Worm (Caenorhabditis elegans) whole organism, young adult: ENCODE data around the gene D1005.5.

Experiments used
- B0019.2 ChIP-seq: fragments of 200-800 bp; sonication (Bioruptor generic); conservative IDR thresholded peaks from 2 replicates; pipeline ENCODE4 v1.3.6; 2022; ENCODE audit warnings: missing genetic modification reagents, missing genetic modification characterization, missing compliant biosample characterization
- C17E4.6 ChIP-seq: fragments of 200-800 bp; sonication (Bioruptor generic); IDR thresholded peaks from 2 replicates; pipeline ENCODE4 v1.3.6; 2022; ENCODE audit warnings: missing genetic modification reagents, missing genetic modification characterization, missing compliant biosample characterization
- F10E7.11 ChIP-seq: sonication (generic microtip); optimal IDR thresholded peaks from 2 replicates; lab custom pipeline; 2017; ENCODE audit warnings: mild to moderate bottlenecking, missing genetic modification characterization, moderate library complexity, missing compliant biosample characterization
- F39B2.1 ChIP-seq: fragments of 200-800 bp; sonication (Bioruptor generic); IDR thresholded peaks from 2 replicates; pipeline ENCODE4 v1.3.6; 2022; ENCODE audit warnings: missing genetic modification reagents, missing genetic modification characterization, missing compliant biosample characterization
- F52B5.7 ChIP-seq: sonication (generic microtip); optimal IDR thresholded peaks from 2 replicates; lab custom pipeline; 2016; ENCODE audit warnings: mild to moderate bottlenecking, missing genetic modification characterization, missing compliant biosample characterization
- F57A8.1 ChIP-seq: fragments of 200-800 bp; sonication (Bioruptor generic); optimal IDR thresholded peaks from 2 replicates; lab custom pipeline; 2018; ENCODE audit warnings: mild to moderate bottlenecking, missing genetic modification characterization, moderate library complexity, missing compliant biosample characterization
- K12H6.12 ChIP-seq: fragments of 200-800 bp; sonication (Bioruptor generic); optimal IDR thresholded peaks from 2 replicates; lab custom pipeline; 2018; ENCODE audit warnings: mild to moderate bottlenecking, missing genetic modification characterization, missing compliant biosample characterization
- T07F8.4 ChIP-seq: sonication (generic microtip); optimal IDR thresholded peaks from 2 replicates; lab custom pipeline; 2016; ENCODE audit warnings: mild to moderate bottlenecking, missing genetic modification characterization, moderate library complexity, missing compliant biosample characterization
- athp-1 ChIP-seq: sonication (generic microtip); optimal IDR thresholded peaks from 2 replicates; lab custom pipeline; 2017; ENCODE audit warnings: mild to moderate bottlenecking, missing genetic modification characterization, missing compliant biosample characterization
- bed-1 ChIP-seq: fragments of 200-800 bp; sonication (Bioruptor generic); IDR thresholded peaks from 2 replicates; pipeline ENCODE4 v1.3.6; 2022; ENCODE audit warnings: missing genetic modification reagents, missing genetic modification characterization, missing compliant biosample characterization
- ccch-3 ChIP-seq: fragments of 200-800 bp; sonication (Bioruptor generic); optimal IDR thresholded peaks from 2 replicates; lab custom pipeline; 2018; ENCODE audit warnings: mild to moderate bottlenecking, missing genetic modification characterization, missing compliant biosample characterization
- cebp-1 ChIP-seq, 2 experiments: fragments of 200-800 bp in 1 of 2; sonication (Bioruptor generic) in 1 of 2; sonication (generic microtip) in 1 of 2; IDR thresholded peaks in 1 of 2; optimal IDR thresholded peaks in 1 of 2; 2 replicates each; pipeline versions ENCODE4 v1.3.6 to Lab custom; 2017 to 2022; ENCODE audit warnings: missing compliant biosample characterization in 2 of 2, missing genetic modification characterization in 2 of 2, mild to moderate bottlenecking in 1 of 2, missing genetic modification reagents in 1 of 2, moderate library complexity in 1 of 2
- cebp-2 ChIP-seq: fragments of 200-800 bp; sonication (Bioruptor generic); IDR thresholded peaks from 2 replicates; pipeline ENCODE4 v1.3.6; 2022; ENCODE audit warnings: missing genetic modification characterization, missing compliant biosample characterization
- ceh-58 ChIP-seq: fragments of 200-800 bp; sonication (Bioruptor generic); IDR thresholded peaks from 2 replicates; pipeline ENCODE4 v1.3.6; 2022; ENCODE audit warnings: missing genetic modification characterization, missing compliant biosample characterization
- efl-1 ChIP-seq: fragments of 150-350 bp; optimal IDR thresholded peaks from 2 replicates; lab custom pipeline; 2014; ENCODE audit warnings: missing biosample characterization, missing genetic modification reagents, missing genetic modification characterization
- egl-44 ChIP-seq: fragments of 200-800 bp; sonication (Bioruptor generic); IDR thresholded peaks from 2 replicates; pipeline ENCODE4 v1.3.6; 2022; ENCODE audit warnings: missing genetic modification reagents, missing genetic modification characterization, missing compliant biosample characterization
- egrh-3 ChIP-seq: fragments of 200-800 bp; sonication (Bioruptor generic); IDR thresholded peaks from 2 replicates; pipeline ENCODE4 v1.3.6; 2022; ENCODE audit warnings: missing genetic modification reagents, missing genetic modification characterization, missing compliant biosample characterization
- him-1 ChIP-seq: sonication (generic microtip); optimal IDR thresholded peaks from 2 replicates; lab custom pipeline; 2016; ENCODE audit warnings: missing genotype, missing genetic modification reagents, missing genetic modification characterization, missing compliant biosample characterization
- hmg-1.2 ChIP-seq: fragments of 200-800 bp; sonication (Bioruptor generic); IDR thresholded peaks from 2 replicates; pipeline ENCODE4 v1.3.6; 2022; ENCODE audit warnings: missing genetic modification reagents, missing genetic modification characterization, missing compliant biosample characterization
- lag-1 ChIP-seq: fragments of 200-800 bp; sonication (Bioruptor generic); IDR thresholded peaks from 2 replicates; pipeline ENCODE4 v1.3.6; 2022; ENCODE audit warnings: missing genetic modification reagents, missing genetic modification characterization, missing compliant biosample characterization
- let-607 ChIP-seq, 2 experiments: fragments of 200-800 bp in 1 of 2; sonication (Bioruptor generic) in 1 of 2; sonication (generic microtip) in 1 of 2; optimal IDR thresholded peaks; 2 replicates each; lab custom pipeline; 2016 to 2018; ENCODE audit warnings: mild to moderate bottlenecking in 2 of 2, missing compliant biosample characterization in 2 of 2, missing genetic modification characterization in 2 of 2, moderate library complexity in 2 of 2, missing genotype in 1 of 2
- lin-26 ChIP-seq: fragments of 200-800 bp; sonication (Bioruptor generic); IDR thresholded peaks from 2 replicates; pipeline ENCODE4 v1.3.6; 2022; ENCODE audit warnings: missing genetic modification reagents, missing genetic modification characterization, missing compliant biosample characterization
- madf-10 ChIP-seq: sonication (generic microtip); optimal IDR thresholded peaks from 2 replicates; lab custom pipeline; 2016; ENCODE audit warnings: mild to moderate bottlenecking, missing genetic modification characterization, missing compliant biosample characterization
- madf-3 ChIP-seq: fragments of 200-800 bp; sonication (Bioruptor generic); IDR thresholded peaks from 2 replicates; pipeline ENCODE4 v1.3.6; 2022; ENCODE audit warnings: missing genetic modification reagents, missing genetic modification characterization, missing compliant biosample characterization
- madf-8 ChIP-seq: fragments of 200-800 bp; sonication (Bioruptor generic); conservative IDR thresholded peaks from 2 replicates; pipeline ENCODE4 v1.3.6; 2022; ENCODE audit warnings: missing genetic modification reagents, missing genetic modification characterization, missing compliant biosample characterization
- mxl-1 ChIP-seq: sonication (generic microtip); optimal IDR thresholded peaks from 2 replicates; lab custom pipeline; 2016; ENCODE audit warnings: missing genetic modification characterization, missing compliant biosample characterization
- repo-1 ChIP-seq: sonication (generic microtip); optimal IDR thresholded peaks from 2 replicates; lab custom pipeline; 2017; ENCODE audit warnings: mild to moderate bottlenecking, missing genetic modification characterization, missing compliant biosample characterization
- rpc-1 ChIP-seq, 2 experiments: fragments of 150-350 bp in 1 of 2; sonication (generic microtip) in 1 of 2; optimal IDR thresholded peaks; 2 replicates each; lab custom pipeline; 2014 to 2018; ENCODE audit warnings: missing biosample characterization in 1 of 2, missing genetic modification characterization in 1 of 2, missing genetic modification reagents in 1 of 2, missing genotype in 1 of 2
- snpc-1.3 ChIP-seq: sonication (generic microtip); optimal IDR thresholded peaks from 2 replicates; lab custom pipeline; 2017; ENCODE audit warnings: missing genetic modification characterization, mild to moderate bottlenecking, missing compliant biosample characterization, antibody characterized with exemption, moderate library complexity, missing genotype, missing genetic modification reagents; ENCODE audit not compliant: insufficient read depth
- snpc-4 ChIP-seq, 5 experiments: fragments of 150-350 bp in 1 of 5; sonication (generic microtip) in 4 of 5; optimal IDR thresholded peaks; 2 replicates each; lab custom pipeline; 2014 to 2018; ENCODE audit warnings: missing genetic modification characterization in 5 of 5, missing biosample characterization in 3 of 5, antibody characterized with exemption in 2 of 5, mild to moderate bottlenecking in 2 of 5, missing compliant biosample characterization in 2 of 5, missing genotype in 2 of 5, moderate library complexity in 2 of 5, missing genetic modification reagents in 1 of 5
- tbx-9 ChIP-seq: sonication (generic microtip); optimal IDR thresholded peaks from 2 replicates; lab custom pipeline; 2016; ENCODE audit warnings: borderline replicate concordance, missing genetic modification characterization, inconsistent platforms, missing compliant biosample characterization
- zfh-2 ChIP-seq: fragments of 200-800 bp; sonication (Bioruptor generic); conservative IDR thresholded peaks from 2 replicates; pipeline ENCODE4 v1.3.6; 2022; ENCODE audit warnings: missing genetic modification reagents, missing genetic modification characterization, missing compliant biosample characterization

The D1005.5 gene

ce11 chrX:1477932-1478331 lies 5.2 kb upstream of the D1005.5 start (continued):
- TF ChIP-seq ccch-3 (GFP tag; lab: Kevin White, UChicago) = no peak
- no peak for TF ChIP-seq F10E7.11 (tag; lab: Kevin White, UChicago)
- no peak for TF ChIP-seq madf-3 (GFP tag; lab: Robert Waterston, UW)
- no peak for TF ChIP-seq F57A8.1 (GFP tag; lab: Kevin White, UChicago)
- TF ChIP-seq B0019.2 (GFP tag; lab: Robert Waterston, UW) = no peak
- TF ChIP-seq snpc-1.3 (tag; lab: Kevin White, UChicago) = no peak
- TF ChIP-seq C17E4.6 (GFP tag; lab: Robert Waterston, UW) = no peak
- TF ChIP-seq athp-1 = no peak
- TF ChIP-seq hmg-1.2 = no peak
- TF ChIP-seq mxl-1 = no peak
- no peak for TF ChIP-seq repo-1
- TF ChIP-seq madf-10 (tag; lab: Kevin White, UChicago) = no peak
- TF ChIP-seq let-607 (tag; optimal IDR thresholded peaks at IDR 0.05; lab: Kevin White, UChicago) = peak; percentile 36
- TF ChIP-seq F39B2.1 (GFP tag; lab: Robert Waterston, UW) = no peak
- TF ChIP-seq, all 124 proteins: peak for 15

ce11 chrX:1476005-1476404 lies 3.2 kb upstream of the D1005.5 start:
- TF ChIP-seq lin-26 (GFP tag; lab: Robert Waterston, UW) = 0 out of 2 replicates have a peak, but pooled peaks have one; percentile 12
- TF ChIP-seq cebp-1 (GFP tag; IDR thresholded peaks at IDR 0.05; lab: Robert Waterston, UW) = no peak
- peak; percentile 68 for TF ChIP-seq cebp-1 (tag; optimal IDR thresholded peaks at IDR 0.05; lab: Kevin White, UChicago)
- no peak for TF ChIP-seq him-1 (tag; lab: Kevin White, UChicago)
- peak; percentile 51 for TF ChIP-seq efl-1
- peak; percentile 39; the same call in 1 of the 2 replicates for TF ChIP-seq zfh-2
- 0 out of 2 replicates have a peak, but pooled peaks have one; percentile 28 for TF ChIP-seq madf-8 (GFP tag; lab: Robert Waterston, UW)
- no peak for TF ChIP-seq madf-10 (tag; lab: Kevin White, UChicago)
- no peak for TF ChIP-seq ceh-58
- TF ChIP-seq, all 124 proteins: peak for 5

DNA sequence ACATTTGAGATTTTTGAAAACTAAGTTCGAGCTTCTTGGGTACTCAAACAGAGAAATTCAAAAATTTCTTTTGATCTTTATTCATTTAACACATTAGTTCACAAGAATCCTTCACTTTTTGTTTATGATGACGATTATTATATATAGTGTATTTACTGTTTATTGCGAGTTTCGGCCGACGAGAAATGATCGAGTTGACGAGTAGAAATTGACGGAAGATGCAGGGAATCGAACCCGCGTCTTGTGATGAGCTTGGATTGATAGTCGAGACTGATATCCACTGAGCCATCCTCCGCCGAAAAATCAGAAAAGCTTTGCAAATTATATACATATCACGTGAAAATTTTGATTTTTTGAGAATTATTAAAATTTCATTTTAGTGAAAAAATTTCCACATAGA lies 1.0 kb upstream of the D1005.5 start:
- TF ChIP-seq egrh-3 (no peak), bed-1 (GFP tag; lab: Robert Waterston, UW) (no peak), cebp-1 (GFP tag; IDR thresholded peaks at IDR 0.05; lab: Robert Waterston, UW) (no peak), cebp-1 (tag; optimal IDR thresholded peaks at IDR 0.05; lab: Kevin White, UChicago) (peak; percentile 67), T07F8.4 (no peak), rpc-1 (optimal IDR thresholded peaks at IDR 0.05; lab: Kevin White, UChicago) (peak; percentile 16), rpc-1 (tag; optimal IDR thresholded peaks at IDR 0.05; lab: Kevin White, UChicago) (peak; percentile 57), madf-10 (tag; lab: Kevin White, UChicago) (no peak), C17E4.6 (GFP tag; lab: Robert Waterston, UW) (no peak)
- TF ChIP-seq, all 124 proteins: peak for 2

- TF ChIP-seq repo-1 (no peak), egl-44 (GFP tag; lab: Robert Waterston, UW) (no peak), F52B5.7 (tag; lab: Kevin White, UChicago) (no peak), cebp-2 (GFP tag; lab: Robert Waterston, UW) (no peak), cebp-1 (GFP tag; IDR thresholded peaks at IDR 0.05; lab: Robert Waterston, UW) (no peak), cebp-1 (tag; optimal IDR thresholded peaks at IDR 0.05; lab: Kevin White, UChicago) (peak; percentile 73), snpc-4 (GFP tag; optimal IDR thresholded peaks at IDR 0.05; lab: Kevin White, UChicago) (no peak), snpc-4 (tag; optimal IDR thresholded peaks at IDR 0.05; lab: Kevin White, UChicago) (peak in 2 of 4 experiments; percentile 78 to 81)
Observed at ce11 chrX:1471232-1471631, 1.5 kb downstream of the D1005.5 start.

DNA sequence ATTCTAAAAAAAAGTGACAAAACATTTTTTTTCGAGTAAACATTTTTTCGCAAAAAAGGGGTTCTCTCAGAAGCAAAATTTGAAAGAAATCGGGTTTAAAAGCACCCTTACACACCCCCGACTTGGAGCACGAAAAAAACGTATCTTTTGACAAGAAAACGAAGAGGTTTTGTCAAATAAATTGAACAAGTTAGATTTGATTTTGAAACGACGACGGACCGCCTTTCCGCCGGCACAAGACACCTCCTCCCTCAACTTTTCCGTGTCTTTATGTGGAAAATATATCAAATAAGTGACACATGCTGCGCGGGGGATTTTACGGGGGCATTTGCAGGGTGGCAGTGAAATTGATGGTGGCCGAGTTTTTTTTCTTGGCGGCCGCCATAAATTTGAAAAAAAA lies 4.7 kb downstream of the D1005.5 start:
- TF ChIP-seq rpc-1 (optimal IDR thresholded peaks at IDR 0.05; lab: Kevin White, UChicago) (no peak), rpc-1 (tag; optimal IDR thresholded peaks at IDR 0.05; lab: Kevin White, UChicago) (no peak), cebp-2 (GFP tag; lab: Robert Waterston, UW) (no peak), tbx-9 (tag; lab: Kevin White, UChicago) (no peak), K12H6.12 (no peak), lag-1 (GFP tag; lab: Robert Waterston, UW) (no peak)
- TF ChIP-seq, all 124 proteins: peak for 0
